Worm (Caenorhabditis elegans) whole organism, L2 larva: ENCODE measurements around the gene M7.12.

Source experiments
- ceh-16 ChIP-seq: fragments of 150-350 bp; optimal IDR thresholded peaks from 2 replicates; lab custom pipeline; 2014; ENCODE audit warnings: missing biosample characterization, missing genetic modification characterization
- egl-27 ChIP-seq: sonication (generic microtip); optimal IDR thresholded peaks from 3 replicates; lab custom pipeline; 2017; ENCODE audit warnings: missing biosample characterization, missing genetic modification reagents, missing genetic modification characterization
- fos-1 ChIP-seq: fragments of 150-350 bp; optimal IDR thresholded peaks from 2 replicates; lab custom pipeline; 2014; ENCODE audit warnings: missing biosample characterization, missing genetic modification characterization
- lsy-2 ChIP-seq, 2 experiments: fragments of 150-350 bp in 1 of 2; sonication (generic microtip) in 1 of 2; optimal IDR thresholded peaks; 2 replicates each; lab custom pipeline; 2014 to 2017; ENCODE audit warnings: missing biosample characterization in 2 of 2, missing genetic modification characterization in 2 of 2
- nhr-237 ChIP-seq: fragments of 150-350 bp; optimal IDR thresholded peaks from 2 replicates; lab custom pipeline; 2014; ENCODE audit warnings: missing biosample characterization, missing genetic modification characterization
- nhr-77 ChIP-seq: fragments of 150-350 bp; optimal IDR thresholded peaks from 2 replicates; lab custom pipeline; 2014; ENCODE audit warnings: missing biosample characterization, missing genetic modification characterization
- snpc-4 ChIP-seq: fragments of 150-350 bp; optimal IDR thresholded peaks from 2 replicates; lab custom pipeline; 2014; ENCODE audit warnings: missing biosample characterization, missing genetic modification characterization

ce11 chrIV:11125604-11126003 is 27.8 kb upstream of the M7.12 start:
- TF ChIP-seq nhr-237 (tag; lab: Kevin White, UChicago) (no peak), ceh-16 (tag; lab: Kevin White, UChicago) (no peak), lsy-2 (tag; optimal IDR thresholded peaks at IDR 0.05; lab: Kevin White, UChicago) (no peak), fos-1 (tag; lab: Kevin White, UChicago) (no peak), egl-27 (tag; lab: Kevin White, UChicago) (no peak), snpc-4 (tag; lab: Kevin White, UChicago) (no peak), nhr-77 (tag; lab: Kevin White, UChicago) (no peak)
